Fruit fly (Drosophila melanogaster): ENCODE data around the gene CG18558.

The CG18558 gene

DNA sequence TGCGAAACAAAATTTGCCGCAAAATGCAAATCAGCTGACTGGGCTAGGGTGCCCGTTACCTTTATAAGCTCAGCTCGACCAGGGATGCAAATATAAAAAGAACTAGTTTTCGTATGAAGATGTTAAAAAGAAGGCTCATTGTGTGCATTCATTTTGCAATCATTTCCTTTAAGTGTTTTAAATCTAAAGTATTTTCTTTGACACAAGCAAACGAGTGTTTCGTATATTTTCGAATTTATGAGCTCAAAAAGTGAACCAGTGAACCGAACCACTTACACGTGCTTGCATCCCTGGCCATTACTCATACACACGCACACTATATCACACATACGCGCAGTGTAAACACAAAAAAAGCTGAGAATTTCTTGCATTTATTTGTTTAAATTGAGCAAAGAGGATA is 33.9 kb upstream of the CG18558 start, which contains the start of the genes Prx6a and Sbat:
Prx6a (minus strand) TSS at position 45 of the 400 bp plus-strand sequence.
Sbat (plus strand) TSS at position 157 of the 400 bp plus-strand sequence.
- no peak for TF ChIP-seq CkIIα-i1 (GFP tag; IDR thresholded peaks at IDR 0.05)
- no peak for TF ChIP-seq grn (GFP tag; optimal IDR thresholded peaks at IDR 0.05)
- TF ChIP-seq lab (GFP tag; optimal IDR thresholded peaks at IDR 0.05): peak; percentile 83
- TF ChIP-seq fu2 (GFP tag; optimal IDR thresholded peaks at IDR 0.05): peak; percentile 66
- peak; percentile 24 for TF ChIP-seq gcm (GFP tag; optimal IDR thresholded peaks at IDR 0.05)
- TF ChIP-seq CG9215 (GFP tag; IDR thresholded peaks at IDR 0.05): peak; percentile 79
- peak; percentile 65 for TF ChIP-seq Dek (tag; optimal IDR thresholded peaks at IDR 0.05)
- TF ChIP-seq Doc2 (GFP tag; IDR thresholded peaks at IDR 0.05): peak; percentile 10; the same call in 1 of the 2 replicates
- TF ChIP-seq CG17568 (GFP tag; optimal IDR thresholded peaks at IDR 0.05): peak; percentile 49
- TF ChIP-seq Deaf1 (tag; optimal IDR thresholded peaks at IDR 0.05): peak; percentile 35
- TF ChIP-seq CG32772 (GFP tag; IDR thresholded peaks at IDR 0.05): peak; percentile 36; the same call in 1 of the 2 replicates
- peak; percentile 56 for TF ChIP-seq CG6272 (GFP tag; IDR thresholded peaks at IDR 0.05)
- peak; percentile 67 for TF ChIP-seq Aef1 (GFP tag; IDR thresholded peaks at IDR 0.05)
- peak; percentile 77 for TF ChIP-seq luna (GFP tag; optimal IDR thresholded peaks at IDR 0.05)
- peak; percentile 60; the same call in 2 of the 3 replicates for TF ChIP-seq ken (GFP tag; IDR thresholded peaks at IDR 0.05)
- no peak for TF ChIP-seq HLH4C (GFP tag; IDR thresholded peaks at IDR 0.05; ENCODE audit: partially characterized antibody)
- TF ChIP-seq CG15073 (GFP tag; optimal IDR thresholded peaks at IDR 0.05): peak; percentile 17
- peak; percentile 66 for TF ChIP-seq stwl (tag; optimal IDR thresholded peaks at IDR 0.05)
- peak; percentile 66 for TF ChIP-seq pnt (GFP tag; optimal IDR thresholded peaks at IDR 0.05)
- peak; percentile 61; the same call in 2 of the 3 replicates for TF ChIP-seq Dbx (GFP tag; IDR thresholded peaks at IDR 0.05)
- TF ChIP-seq eyg (GFP tag; optimal IDR thresholded peaks at IDR 0.05): no peak
- peak; percentile 57 for TF ChIP-seq Bdp1 (GFP tag; optimal IDR thresholded peaks at IDR 0.05)
- peak; percentile 36; the same call in 1 of the 3 replicates for TF ChIP-seq CG16813 (GFP tag; IDR thresholded peaks at IDR 0.05; ENCODE audit: partially characterized antibody)
- peak; percentile 56; the same call in 2 of the 4 replicates for TF ChIP-seq Gug (GFP tag; IDR thresholded peaks at IDR 0.05)
- peak; percentile 65 for TF ChIP-seq CG10979 (tag; optimal IDR thresholded peaks at IDR 0.05)
- TF ChIP-seq wor (GFP tag; IDR thresholded peaks at IDR 0.05): peak; percentile 29; the same call in 1 of the 2 replicates
- TF ChIP-seq Gsc (GFP tag; IDR thresholded peaks at IDR 0.05): no peak
- peak; percentile 44 for TF ChIP-seq BEAF-32 (GFP tag; optimal IDR thresholded peaks at IDR 0.05)
- peak; percentile 81 for TF ChIP-seq CG30403 (GFP tag; optimal IDR thresholded peaks at IDR 0.05)
- TF ChIP-seq Drgx (GFP tag; IDR thresholded peaks at IDR 0.05): no peak
- TF ChIP-seq Dad (GFP tag; optimal IDR thresholded peaks at IDR 0.05): peak; percentile 64
- TF ChIP-seq CG43689 (GFP tag; IDR thresholded peaks at IDR 0.05): no peak
- peak; percentile 67 for TF ChIP-seq Dip3 (GFP tag; optimal IDR thresholded peaks at IDR 0.05)
- peak; percentile 58 for TF ChIP-seq gcm2 (GFP tag; optimal IDR thresholded peaks at IDR 0.05)
- peak; percentile 46 for TF ChIP-seq Mad (GFP tag; optimal IDR thresholded peaks at IDR 0.05)
- TF ChIP-seq maf-S (GFP tag; optimal IDR thresholded peaks at IDR 0.05): peak; percentile 54
- peak; percentile 69 for TF ChIP-seq bcd (GFP tag; optimal IDR thresholded peaks at IDR 0.05)
- TF ChIP-seq CG18619 (GFP tag; optimal IDR thresholded peaks at IDR 0.05): peak; percentile 44
- TF ChIP-seq CG5245 (GFP tag; optimal IDR thresholded peaks at IDR 0.05): peak; percentile 0
- TF ChIP-seq Abd-B (GFP tag; optimal IDR thresholded peaks at IDR 0.05): peak; percentile 79
- no peak for TF ChIP-seq CG17912 (GFP tag; optimal IDR thresholded peaks at IDR 0.05)
- TF ChIP-seq CG17802 (tag; optimal IDR thresholded peaks at IDR 0.05): peak; percentile 5
- TF ChIP-seq ato (GFP tag; IDR thresholded peaks at IDR 0.05; ENCODE audit: partially characterized antibody): no peak
- TF ChIP-seq zf30C (GFP tag; optimal IDR thresholded peaks at IDR 0.05): no peak
- peak; percentile 57 for TF ChIP-seq CG12744 (GFP tag; optimal IDR thresholded peaks at IDR 0.05)
- peak; percentile 29 for TF ChIP-seq sqz (GFP tag; optimal IDR thresholded peaks at IDR 0.05)
- peak; percentile 69 for TF ChIP-seq her (GFP tag; optimal IDR thresholded peaks at IDR 0.05)
- TF ChIP-seq CG3995 (GFP tag; optimal IDR thresholded peaks at IDR 0.05): peak; percentile 34
- TF ChIP-seq rib (GFP tag; IDR thresholded peaks at IDR 0.05): no peak
- TF ChIP-seq Hr39 (optimal IDR thresholded peaks at IDR 0.05): no peak
- peak; percentile 64 to 67 for TF ChIP-seq Pdp1 (GFP tag; optimal IDR thresholded peaks at IDR 0.05)
- TF ChIP-seq ab (GFP tag; optimal IDR thresholded peaks at IDR 0.05): no peak
